Fruit fly (Drosophila melanogaster): ENCODE data around the gene Pex3.

DNA sequence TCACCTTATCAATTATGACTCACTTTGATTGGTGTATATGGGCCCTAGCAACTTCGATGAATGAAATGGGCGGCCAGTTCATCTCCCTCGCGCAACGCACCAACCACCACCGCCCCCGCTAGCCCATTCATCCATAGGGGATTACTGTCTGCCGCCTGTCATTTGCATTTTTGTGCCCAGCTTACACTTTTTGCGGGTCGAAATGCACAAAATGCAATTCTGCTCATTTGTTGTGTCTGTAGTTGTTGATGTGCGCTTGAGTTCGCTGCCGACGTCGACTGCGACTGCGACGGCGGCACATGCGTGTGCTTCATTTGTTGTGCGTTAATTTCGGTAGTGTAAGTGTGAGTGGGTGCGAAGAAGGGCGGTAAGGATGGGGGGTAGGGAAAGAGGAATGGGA, 43.2 kb upstream of the Pex3 start:
- no peak for TF ChIP-seq CG15710 (tag; optimal IDR thresholded peaks at IDR 0.05)
- TF ChIP-seq Ets98B (GFP tag; IDR thresholded peaks at IDR 0.05) = no peak
- TF ChIP-seq D1 (tag; optimal IDR thresholded peaks at IDR 0.05) = no peak
- no peak for TF ChIP-seq CG4496 (GFP tag; IDR thresholded peaks at IDR 0.05)
- TF ChIP-seq CG34367 (tag; optimal IDR thresholded peaks at IDR 0.05) = no peak
- TF ChIP-seq Snoo (tag; optimal IDR thresholded peaks at IDR 0.05) = no peak
- no peak for TF ChIP-seq CG10348 (GFP tag; IDR thresholded peaks at IDR 0.05)
- no peak for TF ChIP-seq CG13204 (GFP tag; optimal IDR thresholded peaks at IDR 0.05)
- TF ChIP-seq Pif1A (GFP tag; optimal IDR thresholded peaks at IDR 0.05) = no peak

Data from whole organism, pupa.